Worm (Caenorhabditis elegans): ENCODE data around the gene sec-61.G.

The sec-61.G gene

DNA sequence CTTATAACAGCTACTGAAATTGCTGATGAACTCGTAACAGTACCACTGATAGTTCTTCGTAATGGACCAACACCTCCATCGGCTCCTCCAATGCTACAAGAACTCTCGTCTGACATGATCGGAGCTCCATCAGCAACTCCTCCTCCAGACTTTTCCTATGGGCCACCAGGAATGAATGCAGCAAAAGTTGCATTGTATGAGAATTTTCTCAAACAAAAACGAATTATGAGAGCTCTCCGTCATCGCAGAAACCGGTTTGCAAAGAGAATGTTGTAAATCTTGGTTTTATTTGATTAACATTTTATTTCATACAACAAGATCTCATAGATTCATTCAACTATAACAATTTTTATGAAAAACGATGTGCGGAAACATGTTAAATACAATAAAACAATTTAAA is 9.4 kb downstream of the sec-61.G start (continued):
- no peak for TF ChIP-seq Y5F2A.4 (GFP tag; optimal IDR thresholded peaks at IDR 0.05)
- TF ChIP-seq ceh-28 (tag; optimal IDR thresholded peaks at IDR 0.05): no peak
- no peak for TF ChIP-seq hmg-1.1 (GFP tag; IDR thresholded peaks at IDR 0.05)
- no peak for TF ChIP-seq tag-97 (GFP tag; IDR thresholded peaks at IDR 0.05)
- TF ChIP-seq ceh-82 (tag; optimal IDR thresholded peaks at IDR 0.05): no peak
- no peak for TF ChIP-seq spr-1 (tag; optimal IDR thresholded peaks at IDR 0.05)
- TF ChIP-seq egl-27 (tag; optimal IDR thresholded peaks at IDR 0.05): no peak
- no peak for TF ChIP-seq F49E8.2 (tag; optimal IDR thresholded peaks at IDR 0.05; ENCODE audit: borderline replicate concordance)
- peak; percentile 54 for TF ChIP-seq dve-1 (tag; optimal IDR thresholded peaks at IDR 0.05; ENCODE audit: insufficient read depth)
- no peak for TF ChIP-seq vab-7 (GFP tag; IDR thresholded peaks at IDR 0.05)
- 0 out of 2 replicates have a peak, but pooled peaks have one; percentile 21 for TF ChIP-seq D1046.2 (GFP tag; IDR thresholded peaks at IDR 0.05)

DNA sequence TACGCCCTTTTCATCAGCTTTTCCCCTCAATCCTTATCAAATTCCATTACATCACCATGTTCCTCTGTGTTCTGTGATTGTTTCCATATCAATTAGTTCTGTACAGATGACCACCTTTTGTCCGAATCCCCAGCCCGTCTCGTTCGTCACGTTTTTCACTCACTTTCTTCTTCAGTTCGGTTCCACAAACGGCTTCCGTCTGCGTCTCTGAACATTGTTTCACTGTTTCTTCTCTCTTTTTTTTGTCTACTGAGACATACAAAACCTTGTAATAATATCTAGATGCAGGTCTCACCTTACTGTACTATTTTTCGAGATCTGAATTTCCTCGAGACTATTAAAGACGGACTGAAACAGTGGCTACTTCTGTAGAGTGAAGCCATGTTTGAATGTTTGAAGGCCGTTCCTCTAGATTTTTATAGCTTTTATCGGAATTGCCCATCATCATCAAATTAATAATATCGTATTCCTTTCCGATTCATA is 10.5 kb downstream of the sec-61.G start, which contains the start of gene F32D8.3:
Gene F32D8.3 (plus strand): TSS at position 433 of the 483 bp plus-strand sequence.
- TF ChIP-seq cey-2 (tag; optimal IDR thresholded peaks at IDR 0.05; ENCODE audit: borderline replicate concordance, insufficient read depth) (peak; percentile 62), aha-1 (tag) (peak; percentile 89), nhr-28 (tag; optimal IDR thresholded peaks at IDR 0.05) (peak; percentile 33), ceh-62 (tag; optimal IDR thresholded peaks at IDR 0.05) (no peak), nhr-6 (tag; optimal IDR thresholded peaks at IDR 0.05) (no peak), arid-1 (GFP tag; conservative IDR thresholded peaks at IDR 0.05) (no peak), mdl-1 (tag; optimal IDR thresholded peaks at IDR 0.05) (peak in 1 of 2 experiments; percentile 52), mxl-3 (GFP tag; optimal IDR thresholded peaks at IDR 0.05) (peak; percentile 76), unc-62 (GFP tag; optimal IDR thresholded peaks at IDR 0.05 in 1 of 2) (peak in 1 of 2 experiments; percentile 67), unc-62 (tag; optimal IDR thresholded peaks at IDR 0.05) (no peak), hlh-11 (tag; optimal IDR thresholded peaks at IDR 0.05) (peak; percentile 62), hlh-30 (tag; optimal IDR thresholded peaks at IDR 0.05; ENCODE audit: insufficient read depth) (peak; percentile 24)

DNA sequence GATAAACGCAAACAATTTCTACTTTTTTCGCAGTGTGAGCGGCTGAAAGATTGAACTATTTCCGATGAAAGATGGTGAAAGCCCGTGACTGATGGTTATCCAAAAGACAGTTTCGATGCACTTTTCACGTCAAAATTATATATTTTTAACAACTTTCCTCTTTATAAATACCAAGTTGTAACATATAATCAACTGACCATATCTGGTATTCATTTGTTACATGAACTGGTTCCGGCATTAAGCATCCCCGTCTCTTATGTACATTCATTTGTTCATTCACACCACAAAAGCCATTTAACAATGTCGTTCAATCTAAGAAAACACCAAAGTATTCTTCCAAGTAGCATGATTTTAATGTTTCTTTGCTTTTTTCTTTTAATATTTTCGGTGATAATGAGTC is 13.5 kb downstream of the sec-61.G start, which contains the start of gene F32D8.2:
Gene F32D8.2 (plus strand): TSS at position 301 of the 400 bp plus-strand sequence.
- TF ChIP-seq dmd-9 (GFP tag; IDR thresholded peaks at IDR 0.05): no peak
- no peak for TF ChIP-seq Y48G9A.11 (GFP tag; IDR thresholded peaks at IDR 0.05)
- no peak for TF ChIP-seq ceh-44 (GFP tag; IDR thresholded peaks at IDR 0.05)
- no peak for TF ChIP-seq saeg-2 (GFP tag; IDR thresholded peaks at IDR 0.05)
- no peak for TF ChIP-seq nhr-42 (GFP tag; IDR thresholded peaks at IDR 0.05)
- no peak for TF ChIP-seq daf-8 (GFP tag; IDR thresholded peaks at IDR 0.05)
- no peak for TF ChIP-seq spr-3 (GFP tag; optimal IDR thresholded peaks at IDR 0.05)
- no peak for TF ChIP-seq ztf-7 (tag; optimal IDR thresholded peaks at IDR 0.05)
- no peak for TF ChIP-seq zfp-2 (tag; optimal IDR thresholded peaks at IDR 0.05)
- TF ChIP-seq daf-19 (GFP tag; conservative IDR thresholded peaks at IDR 0.05): no peak
- TF ChIP-seq Y5F2A.4 (GFP tag; optimal IDR thresholded peaks at IDR 0.05): no peak
- no peak for TF ChIP-seq nhr-28 (tag; optimal IDR thresholded peaks at IDR 0.05)
- no peak for TF ChIP-seq aly-2 (tag; optimal IDR thresholded peaks at IDR 0.05)
- TF ChIP-seq arid-1 (GFP tag; conservative IDR thresholded peaks at IDR 0.05): no peak
- TF ChIP-seq dmd-8 (GFP tag; IDR thresholded peaks at IDR 0.05): no peak
- no peak for TF ChIP-seq sdz-12 (GFP tag; optimal IDR thresholded peaks at IDR 0.05)
- TF ChIP-seq zag-1 (tag; optimal IDR thresholded peaks at IDR 0.05): no peak
- TF ChIP-seq pqm-1 (tag; optimal IDR thresholded peaks at IDR 0.05): no peak
- no peak for TF ChIP-seq nhr-102 (tag; optimal IDR thresholded peaks at IDR 0.05)
- no peak for TF ChIP-seq mdl-1 (tag; optimal IDR thresholded peaks at IDR 0.05)
